Fruit fly (Drosophila melanogaster) Kc167 (cell line): ENCODE data around the gene CG15177.

Experiments used
- Myc ChIP-seq: fragments of >200 bp; optimal IDR thresholded peaks from 2 replicates; lab custom pipeline; 2017; ENCODE audit warnings: missing external identifiers
- Sin3A ChIP-seq: fragments of >200 bp; optimal IDR thresholded peaks from 2 replicates; lab custom pipeline; 2018; ENCODE audit warnings: missing external identifiers
- h ChIP-seq: fragments of >200 bp; optimal IDR thresholded peaks from 3 replicates; lab custom pipeline; 2018; ENCODE audit warnings: missing external identifiers
- insv ChIP-seq: fragments of >200 bp; optimal IDR thresholded peaks from 3 replicates; lab custom pipeline; 2018; ENCODE audit warnings: missing external identifiers
- psq ChIP-seq: fragments of >200 bp; optimal IDR thresholded peaks from 2 replicates; lab custom pipeline; 2017; ENCODE audit warnings: missing external identifiers
- ttk ChIP-seq: sonication (Bioruptor generic); optimal IDR thresholded peaks from 2 replicates; lab custom pipeline; 2017; ENCODE audit warnings: missing external identifiers

- no peak for TF ChIP-seq h (lab: Kevin White, UChicago)
- no peak for TF ChIP-seq Sin3A (lab: Kevin White, UChicago)
- TF ChIP-seq Myc (lab: Kevin White, UChicago), result no peak
- TF ChIP-seq insv (lab: Kevin White, UChicago), result no peak
- TF ChIP-seq ttk (lab: Kevin White, UChicago), result no peak
- TF ChIP-seq psq (lab: Kevin White, UChicago), result no peak
Measured at dm6 chr3R:6629851-6630250, 730 bp upstream of the CG15177 start, which contains the start of gene sunz.
